Fruit fly (Drosophila melanogaster): Measurements from ENCODE around the gene PRL-1.

Gene PRL-1

DNA sequence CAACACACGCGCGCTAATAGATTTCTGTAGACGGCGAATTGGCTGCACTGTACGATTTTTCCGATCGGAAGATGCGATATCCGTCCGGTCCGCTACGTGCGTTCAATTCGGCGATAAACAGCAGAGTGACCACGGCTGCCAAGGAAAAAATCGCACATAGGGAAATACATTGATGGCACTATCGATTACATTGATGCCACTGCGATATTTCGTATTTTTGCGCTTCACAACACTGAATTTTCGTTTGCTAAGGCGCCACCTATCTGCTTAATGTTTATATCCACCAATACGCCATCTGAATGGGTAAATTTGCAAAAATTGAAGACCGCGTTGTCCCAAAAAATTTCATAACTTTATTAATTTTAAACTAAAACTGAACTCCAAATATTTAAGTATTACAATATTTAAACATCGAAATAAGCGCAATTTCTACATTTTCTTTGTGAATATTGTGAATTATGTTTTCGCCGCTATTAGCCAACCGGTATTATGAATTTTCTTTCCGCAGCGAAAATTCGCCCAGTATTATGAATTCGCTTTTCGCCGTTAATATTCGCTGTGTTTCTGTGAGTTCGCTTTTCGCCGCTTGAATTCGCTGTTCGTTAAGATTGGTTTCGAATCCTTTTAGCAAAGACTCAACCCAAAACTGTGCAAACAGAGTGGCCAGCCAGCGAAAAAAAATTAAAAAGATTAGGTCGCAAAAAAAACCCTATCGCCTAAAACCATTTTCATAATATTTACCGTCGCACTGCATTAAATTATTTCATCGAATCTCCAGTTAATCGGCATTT is 30.4 kb upstream of the PRL-1 start, which contains the start of the genes crp and pkaap (continued):
- peak; percentile 62 for TF ChIP-seq Sox14 (GFP tag; optimal IDR thresholded peaks at IDR 0.05)
- peak; percentile 15 for TF ChIP-seq CG10669 (GFP tag; optimal IDR thresholded peaks at IDR 0.05)
- TF ChIP-seq Blimp-1 (GFP tag; optimal IDR thresholded peaks at IDR 0.05): no peak
- TF ChIP-seq Met (GFP tag; optimal IDR thresholded peaks at IDR 0.05): peak; percentile 74
- TF ChIP-seq CG11902 (GFP tag; optimal IDR thresholded peaks at IDR 0.05): peak; percentile 59
- peak; percentile 65 for TF ChIP-seq CG1621 (tag; optimal IDR thresholded peaks at IDR 0.05)
- TF ChIP-seq eg (GFP tag; IDR thresholded peaks at IDR 0.05): no peak
- peak; percentile 58 for TF ChIP-seq vri (GFP tag; optimal IDR thresholded peaks at IDR 0.05)
- peak; percentile 21 for TF ChIP-seq CG3032 (tag; optimal IDR thresholded peaks at IDR 0.05)
- no peak for TF ChIP-seq CG6163 (GFP tag; IDR thresholded peaks at IDR 0.05)
- peak; percentile 94 for TF ChIP-seq fkh (GFP tag; optimal IDR thresholded peaks at IDR 0.05)
- no peak for TF ChIP-seq CG8632 (GFP tag; optimal IDR thresholded peaks at IDR 0.05)
- peak; percentile 79 for TF ChIP-seq lz (GFP tag; optimal IDR thresholded peaks at IDR 0.05)
- TF ChIP-seq CG3919 (GFP tag; optimal IDR thresholded peaks at IDR 0.05): peak; percentile 82
- peak; percentile 17 for TF ChIP-seq CG6808 (GFP tag; optimal IDR thresholded peaks at IDR 0.05)
- TF ChIP-seq OdsH (GFP tag; optimal IDR thresholded peaks at IDR 0.05): peak; percentile 65
- peak; percentile 60 for TF ChIP-seq Ets21C (GFP tag; optimal IDR thresholded peaks at IDR 0.05)
- TF ChIP-seq Eip78C (GFP tag): peak; percentile 80
- TF ChIP-seq net (GFP tag; optimal IDR thresholded peaks at IDR 0.05): peak; percentile 52
- TF ChIP-seq fd85E (GFP tag; optimal IDR thresholded peaks at IDR 0.05): peak; percentile 48
- peak; percentile 54 for TF ChIP-seq topi (GFP tag; optimal IDR thresholded peaks at IDR 0.05)
- no peak for TF ChIP-seq Hr38 (GFP tag; optimal IDR thresholded peaks at IDR 0.05)
- TF ChIP-seq CG8119 (GFP tag; IDR thresholded peaks at IDR 0.05): no peak
- TF ChIP-seq CG16779 (tag; optimal IDR thresholded peaks at IDR 0.05): peak; percentile 14

DNA sequence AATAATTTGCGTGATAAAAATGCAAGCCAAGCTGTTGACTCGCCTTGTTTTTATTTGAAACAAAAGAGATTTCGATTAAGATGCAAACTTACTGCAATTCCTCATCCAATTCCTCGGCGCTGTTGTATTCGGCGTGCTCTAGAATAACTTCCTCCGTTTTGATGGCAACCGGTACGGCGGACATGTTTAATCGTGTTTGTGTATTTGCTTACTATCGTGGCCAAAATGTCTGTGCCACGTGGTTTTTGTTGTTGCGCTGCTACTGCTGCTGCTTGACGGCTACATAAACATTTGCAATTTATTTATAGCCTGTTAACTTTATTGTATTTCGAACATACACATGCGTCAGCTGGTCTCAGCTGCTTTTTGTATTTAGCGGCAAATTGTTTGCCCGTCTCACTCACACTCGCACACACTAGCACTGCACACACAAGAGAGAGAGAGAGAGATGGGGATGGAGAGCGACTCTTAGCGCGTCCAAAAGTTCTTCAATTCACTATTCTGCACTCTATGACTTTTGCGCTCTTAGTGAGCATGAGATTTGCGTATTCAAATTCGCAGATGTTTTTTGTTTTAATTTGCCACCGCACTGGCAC is 29.7 kb upstream of the PRL-1 start:
- TF ChIP-seq CG6276 (GFP tag; optimal IDR thresholded peaks at IDR 0.05): peak; percentile 24
- TF ChIP-seq ss (GFP tag; optimal IDR thresholded peaks at IDR 0.05): no peak
- no peak for TF ChIP-seq CG6163 (GFP tag; IDR thresholded peaks at IDR 0.05)
- TF ChIP-seq fkh (GFP tag; optimal IDR thresholded peaks at IDR 0.05): peak; percentile 14
- TF ChIP-seq Sox15 (GFP tag; optimal IDR thresholded peaks at IDR 0.05): no peak
- no peak for TF ChIP-seq CG8319 (GFP tag; optimal IDR thresholded peaks at IDR 0.05)
- no peak for TF ChIP-seq dsx (GFP tag; optimal IDR thresholded peaks at IDR 0.05; ENCODE audit: poor library complexity, severe bottlenecking)
- TF ChIP-seq Blimp-1 (GFP tag; optimal IDR thresholded peaks at IDR 0.05): no peak
- TF ChIP-seq Eip93F (GFP tag; optimal IDR thresholded peaks at IDR 0.05): no peak
- TF ChIP-seq CG11294 (GFP tag; IDR thresholded peaks at IDR 0.05): no peak
- TF ChIP-seq Hr39 (GFP tag; optimal IDR thresholded peaks at IDR 0.05): no peak
- TF ChIP-seq Ets96B (tag; optimal IDR thresholded peaks at IDR 0.05): no peak

dm6 chr2L:16286360-16287005 is 29.1 kb upstream of the PRL-1 start:
- peak; percentile 72 for TF ChIP-seq spab (GFP tag; optimal IDR thresholded peaks at IDR 0.05)
- no peak for TF ChIP-seq fd85E (GFP tag; optimal IDR thresholded peaks at IDR 0.05)
- peak; percentile 27 for TF ChIP-seq CG11902 (GFP tag; optimal IDR thresholded peaks at IDR 0.05)
- peak; percentile 67 for TF ChIP-seq OdsH (GFP tag; optimal IDR thresholded peaks at IDR 0.05)
- peak; percentile 92 for TF ChIP-seq Eip78C (GFP tag)
- TF ChIP-seq CG7368 (GFP tag; optimal IDR thresholded peaks at IDR 0.05): peak; percentile 17
- TF ChIP-seq CG8119 (GFP tag; IDR thresholded peaks at IDR 0.05): no peak
- peak; percentile 49 for TF ChIP-seq dac (GFP tag; optimal IDR thresholded peaks at IDR 0.05)
- TF ChIP-seq Met (GFP tag; optimal IDR thresholded peaks at IDR 0.05): peak; percentile 68
- peak; percentile 68 for TF ChIP-seq Hr39 (GFP tag; optimal IDR thresholded peaks at IDR 0.05)
- peak; percentile 46 for TF ChIP-seq Ets21C (GFP tag; optimal IDR thresholded peaks at IDR 0.05)
- TF ChIP-seq lz (GFP tag; optimal IDR thresholded peaks at IDR 0.05): peak; percentile 69
- TF ChIP-seq dsx (GFP tag; optimal IDR thresholded peaks at IDR 0.05; ENCODE audit: poor library complexity, severe bottlenecking): peak; percentile 71
- TF ChIP-seq eg (GFP tag; IDR thresholded peaks at IDR 0.05): no peak
- peak; percentile 45 for TF ChIP-seq cyc (GFP tag; optimal IDR thresholded peaks at IDR 0.05)
- TF ChIP-seq CG9139 (GFP tag; optimal IDR thresholded peaks at IDR 0.05): peak; percentile 63
- TF ChIP-seq Sox102F (GFP tag; optimal IDR thresholded peaks at IDR 0.05): peak; percentile 65
- TF ChIP-seq Gug (GFP tag; IDR thresholded peaks at IDR 0.05): no peak
- no peak for TF ChIP-seq Eip93F (GFP tag; optimal IDR thresholded peaks at IDR 0.05)
- TF ChIP-seq CG34406 (GFP tag; optimal IDR thresholded peaks at IDR 0.05): peak; percentile 65
- TF ChIP-seq fd59A (GFP tag; optimal IDR thresholded peaks at IDR 0.05): peak; percentile 40
- peak; percentile 75 for TF ChIP-seq Ets96B (tag; optimal IDR thresholded peaks at IDR 0.05)
- TF ChIP-seq Lpt (GFP tag; optimal IDR thresholded peaks at IDR 0.05): peak; percentile 53
- no peak for TF ChIP-seq CG6163 (GFP tag; IDR thresholded peaks at IDR 0.05)
